Worm (Caenorhabditis elegans) whole organism, L2 larva: ENCODE results near the gene EGAP4.1.

Experiments
- C34F6.9 ChIP-seq: fragments of 150-350 bp; optimal IDR thresholded peaks from 2 replicates; lab custom pipeline; 2014; ENCODE audit warnings: missing biosample characterization, missing genetic modification characterization
- F13H6.1 ChIP-seq: sonication (generic microtip); optimal IDR thresholded peaks from 2 replicates; lab custom pipeline; 2016; ENCODE audit warnings: missing genetic modification characterization, missing compliant biosample characterization
- Y55F3AM.14 ChIP-seq: fragments of 200-800 bp; sonication (Bioruptor generic); optimal IDR thresholded peaks from 2 replicates; lab custom pipeline; 2018; ENCODE audit warnings: mild to moderate bottlenecking, missing genetic modification characterization, missing compliant biosample characterization
- ZK546.5 ChIP-seq: sonication (generic microtip); optimal IDR thresholded peaks from 2 replicates; lab custom pipeline; 2017; ENCODE audit warnings: missing biosample characterization, missing genetic modification characterization
- alr-1 ChIP-seq: fragments of 150-350 bp; optimal IDR thresholded peaks from 2 replicates; lab custom pipeline; 2014; ENCODE audit warnings: missing biosample characterization, missing genetic modification characterization
- aly-2 ChIP-seq: fragments of 150-350 bp; optimal IDR thresholded peaks from 2 replicates; lab custom pipeline; 2014; ENCODE audit warnings: missing biosample characterization, missing genetic modification characterization
- ama-1 ChIP-seq: fragments of 150-350 bp; optimal IDR thresholded peaks from 2 replicates; lab custom pipeline; 2018; ENCODE audit warnings: inconsistent platforms
- blmp-1 ChIP-seq: sonication (generic microtip); optimal IDR thresholded peaks from 2 replicates; lab custom pipeline; 2017; ENCODE audit warnings: missing genetic modification characterization, mild to moderate bottlenecking, missing compliant biosample characterization, antibody characterized with exemption, moderate library complexity; ENCODE audit not compliant: insufficient read depth
- ceh-16 ChIP-seq: fragments of 150-350 bp; optimal IDR thresholded peaks from 2 replicates; lab custom pipeline; 2014; ENCODE audit warnings: missing biosample characterization, missing genetic modification characterization
- ceh-82 ChIP-seq: fragments of 150-350 bp; optimal IDR thresholded peaks from 2 replicates; lab custom pipeline; 2014; ENCODE audit warnings: missing biosample characterization, missing genetic modification characterization
- crh-2 ChIP-seq: sonication (generic microtip); optimal IDR thresholded peaks from 2 replicates; lab custom pipeline; 2017; ENCODE audit warnings: missing biosample characterization, missing genetic modification characterization
- dmd-4 ChIP-seq: sonication (generic microtip); optimal IDR thresholded peaks from 2 replicates; lab custom pipeline; 2017; ENCODE audit warnings: missing biosample characterization, missing genetic modification characterization
- elt-3 ChIP-seq: sonication (generic microtip); optimal IDR thresholded peaks from 2 replicates; lab custom pipeline; 2017; ENCODE audit warnings: missing biosample characterization, missing genetic modification characterization
- fos-1 ChIP-seq: fragments of 150-350 bp; optimal IDR thresholded peaks from 2 replicates; lab custom pipeline; 2014; ENCODE audit warnings: missing biosample characterization, missing genetic modification characterization
- gmeb-1 ChIP-seq: fragments of 150-350 bp; optimal IDR thresholded peaks from 2 replicates; lab custom pipeline; 2014; ENCODE audit warnings: missing biosample characterization, missing genetic modification characterization
- lin-13 ChIP-seq: fragments of 150-350 bp; optimal IDR thresholded peaks from 2 replicates; lab custom pipeline; 2014; ENCODE audit warnings: missing biosample characterization, missing genetic modification reagents, missing genetic modification characterization
- lin-39 ChIP-seq: fragments of 150-350 bp; optimal IDR thresholded peaks from 2 replicates; lab custom pipeline; 2014; ENCODE audit warnings: missing biosample characterization, missing genetic modification reagents, missing genetic modification characterization
- lsy-2 ChIP-seq, 2 experiments: fragments of 150-350 bp in 1 of 2; sonication (generic microtip) in 1 of 2; optimal IDR thresholded peaks; 2 replicates each; lab custom pipeline; 2014 to 2017; ENCODE audit warnings: missing biosample characterization in 2 of 2, missing genetic modification characterization in 2 of 2
- nhr-10 ChIP-seq: sonication (generic microtip); optimal IDR thresholded peaks from 2 replicates; lab custom pipeline; 2017; ENCODE audit warnings: missing biosample characterization, missing genetic modification characterization
- nhr-11 ChIP-seq: fragments of 150-350 bp; optimal IDR thresholded peaks from 2 replicates; lab custom pipeline; 2014; ENCODE audit warnings: missing biosample characterization, missing genetic modification characterization
- nhr-12 ChIP-seq: fragments of 150-350 bp; optimal IDR thresholded peaks from 2 replicates; lab custom pipeline; 2014; ENCODE audit warnings: missing biosample characterization, missing genetic modification characterization
- nhr-129 ChIP-seq: fragments of 150-350 bp; optimal IDR thresholded peaks from 2 replicates; lab custom pipeline; 2014; ENCODE audit warnings: missing biosample characterization, missing genetic modification characterization
- nhr-23 ChIP-seq: fragments of 150-350 bp; optimal IDR thresholded peaks from 2 replicates; lab custom pipeline; 2014; ENCODE audit warnings: missing biosample characterization, missing genetic modification reagents, missing genetic modification characterization
- nhr-237 ChIP-seq: fragments of 150-350 bp; optimal IDR thresholded peaks from 2 replicates; lab custom pipeline; 2014; ENCODE audit warnings: missing biosample characterization, missing genetic modification characterization
- peb-1 ChIP-seq: fragments of 150-350 bp; optimal IDR thresholded peaks from 2 replicates; lab custom pipeline; 2014; ENCODE audit warnings: missing biosample characterization, missing genetic modification characterization
- sem-4 ChIP-seq: fragments of 150-350 bp; optimal IDR thresholded peaks from 2 replicates; lab custom pipeline; 2014; ENCODE audit warnings: missing biosample characterization, missing genetic modification reagents, missing genetic modification characterization
- sma-3 ChIP-seq: sonication (generic microtip); optimal IDR thresholded peaks from 2 replicates; lab custom pipeline; 2016; ENCODE audit warnings: missing genetic modification reagents, missing genetic modification characterization, missing compliant biosample characterization
- sma-9 ChIP-seq, 2 experiments: fragments of 150-350 bp in 1 of 2; sonication (generic microtip) in 1 of 2; optimal IDR thresholded peaks; 2 replicates each; lab custom pipeline; 2014 to 2016; ENCODE audit warnings: missing genetic modification characterization in 2 of 2, mild to moderate bottlenecking in 1 of 2, missing biosample characterization in 1 of 2, missing compliant biosample characterization in 1 of 2, missing genetic modification reagents in 1 of 2, moderate library complexity in 1 of 2
- snpc-4 ChIP-seq: fragments of 150-350 bp; optimal IDR thresholded peaks from 2 replicates; lab custom pipeline; 2014; ENCODE audit warnings: missing biosample characterization, missing genetic modification characterization
- unc-39 ChIP-seq: fragments of 150-350 bp; optimal IDR thresholded peaks from 2 replicates; lab custom pipeline; 2014; ENCODE audit warnings: missing biosample characterization, missing genetic modification characterization
- unc-55 ChIP-seq: fragments of 150-350 bp; sonication (generic microtip); optimal IDR thresholded peaks from 3 replicates; lab custom pipeline; 2014; ENCODE audit warnings: missing biosample characterization, missing genetic modification reagents, missing genetic modification characterization
- zag-1 ChIP-seq: fragments of 150-350 bp; optimal IDR thresholded peaks from 2 replicates; lab custom pipeline; 2014; ENCODE audit warnings: missing biosample characterization, missing genetic modification characterization
- ztf-1 ChIP-seq: fragments of 200-800 bp; sonication (Bioruptor generic); conservative IDR thresholded peaks from 2 replicates; pipeline ENCODE4 v1.3.6; 2022; ENCODE audit warnings: missing genetic modification characterization, missing compliant biosample characterization
- ztf-4 ChIP-seq: fragments of 150-350 bp; optimal IDR thresholded peaks from 2 replicates; lab custom pipeline; 2014; ENCODE audit warnings: missing biosample characterization, missing genetic modification characterization

EGAP4.1 gene

ce11 chrX:8723840-8724239 is 3.4 kb downstream of the EGAP4.1 start:
- TF ChIP-seq Y55F3AM.14 (no peak), ztf-4 (tag; lab: Kevin White, UChicago) (no peak), gmeb-1 (tag; lab: Kevin White, UChicago) (no peak), sma-9 (GFP tag; optimal IDR thresholded peaks at IDR 0.05; lab: Kevin White, UChicago) (peak; percentile 46), sma-9 (tag; optimal IDR thresholded peaks at IDR 0.05; lab: Kevin White, UChicago) (no peak), snpc-4 (tag; lab: Kevin White, UChicago) (peak; percentile 33), sma-3 (GFP tag; lab: Kevin White, UChicago) (no peak), lin-13 (GFP tag; lab: Kevin White, UChicago) (peak; percentile 6), nhr-129 (tag; lab: Kevin White, UChicago) (peak; percentile 59), sem-4 (peak; percentile 22), F13H6.1 (peak; percentile 83), lsy-2 (tag; optimal IDR thresholded peaks at IDR 0.05; lab: Kevin White, UChicago) (peak in 1 of 2 experiments; percentile 35)
- TF ChIP-seq, all 48 proteins: peak for 7

DNA sequence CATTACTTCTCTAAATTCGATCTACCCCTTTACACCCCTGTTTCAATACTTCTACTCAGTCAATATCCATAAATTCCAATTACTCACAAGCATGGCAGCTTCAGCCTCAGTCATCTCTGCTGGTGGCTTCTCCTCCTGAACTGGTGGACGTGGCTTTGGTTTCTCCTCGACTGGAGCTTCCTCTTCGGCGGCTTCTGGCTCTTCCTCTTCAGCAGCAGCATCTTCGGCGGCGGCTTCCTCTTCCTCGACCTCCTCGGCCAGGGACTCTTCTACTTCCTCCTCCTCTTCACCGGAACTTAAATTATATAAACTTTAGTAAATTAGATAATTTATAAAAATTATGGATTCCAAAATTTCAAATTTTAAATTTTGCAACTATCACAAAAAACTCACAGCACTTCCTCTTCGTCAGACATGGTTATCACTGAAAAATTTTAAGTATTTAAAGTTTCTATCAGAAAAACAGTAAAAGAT is 4.0 kb downstream of the EGAP4.1 start, which contains the start of gene tnt-2:
Gene tnt-2, minus strand, starts transcription at position 424 of the 474 bp plus-strand sequence.
- TF ChIP-seq nhr-12 (tag; lab: Kevin White, UChicago) (no peak), unc-39 (tag; lab: Kevin White, UChicago) (no peak), aly-2 (tag; lab: Kevin White, UChicago) (no peak), lin-39 (tag; lab: Kevin White, UChicago) (no peak), peb-1 (tag; lab: Kevin White, UChicago) (no peak), gmeb-1 (tag; lab: Kevin White, UChicago) (no peak)
- TF ChIP-seq, all 48 proteins: peak for 0

ce11 chrX:8721273-8721672 is 5.9 kb downstream of the EGAP4.1 start:
- TF ChIP-seq nhr-129 (tag; lab: Kevin White, UChicago) = peak; percentile 34
- no peak for TF ChIP-seq nhr-23
- TF ChIP-seq elt-3 = no peak
- peak; percentile 12 for TF ChIP-seq sma-9 (GFP tag; optimal IDR thresholded peaks at IDR 0.05; lab: Kevin White, UChicago)
- TF ChIP-seq sma-9 (tag; optimal IDR thresholded peaks at IDR 0.05; lab: Kevin White, UChicago) = no peak
- no peak for TF ChIP-seq peb-1 (tag; lab: Kevin White, UChicago)
- peak; percentile 37 for TF ChIP-seq F13H6.1
- TF ChIP-seq ztf-1 (GFP tag; lab: Robert Waterston, UW) = no peak
- no peak for TF ChIP-seq ZK546.5 (tag; lab: Kevin White, UChicago)
- TF ChIP-seq alr-1 (tag; lab: Kevin White, UChicago) = no peak
- TF ChIP-seq, all 48 proteins: peak for 3

DNA sequence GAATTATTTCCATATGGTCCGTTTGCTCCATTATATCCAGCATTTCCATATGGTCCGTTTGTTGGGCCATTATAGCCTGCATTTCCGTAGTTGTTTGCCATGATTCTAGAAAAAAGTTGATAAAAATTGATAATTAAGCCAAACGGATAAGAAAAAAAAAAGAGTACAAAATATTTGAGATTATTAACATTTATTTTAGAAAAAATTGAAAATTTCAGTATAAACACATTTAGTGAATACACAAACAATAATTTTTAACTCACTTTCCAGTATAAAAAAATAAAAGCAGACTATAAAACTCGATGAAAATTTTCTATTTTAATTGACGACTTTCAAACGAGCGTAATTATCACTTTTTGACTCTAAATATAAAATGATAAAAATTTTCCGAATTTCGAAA is 6.5 kb downstream of the EGAP4.1 start, which contains the start of gene F53A9.9:
Gene F53A9.9, minus strand, starts transcription at position 101 of the 400 bp plus-strand sequence.
- TF ChIP-seq aly-2 (tag; lab: Kevin White, UChicago) = no peak
- no peak for TF ChIP-seq ama-1 (lab: Kevin White, UChicago)
- no peak for TF ChIP-seq sma-3 (GFP tag; lab: Kevin White, UChicago)
- TF ChIP-seq lin-39 (tag; lab: Kevin White, UChicago) = no peak
- TF ChIP-seq gmeb-1 (tag; lab: Kevin White, UChicago) = no peak
- TF ChIP-seq dmd-4 (tag; lab: Kevin White, UChicago) = no peak
- TF ChIP-seq elt-3 = no peak
- no peak for TF ChIP-seq zag-1 (tag; lab: Kevin White, UChicago)
- no peak for TF ChIP-seq blmp-1 (tag; lab: Kevin White, UChicago)
- TF ChIP-seq C34F6.9 (tag; lab: Kevin White, UChicago) = no peak
- no peak for TF ChIP-seq nhr-129 (tag; lab: Kevin White, UChicago)
- no peak for TF ChIP-seq nhr-11
- TF ChIP-seq ceh-16 (tag; lab: Kevin White, UChicago) = no peak
- no peak for TF ChIP-seq ztf-4 (tag; lab: Kevin White, UChicago)
- no peak for TF ChIP-seq crh-2 (tag; lab: Kevin White, UChicago)
- no peak for TF ChIP-seq sma-9 (GFP tag; optimal IDR thresholded peaks at IDR 0.05; lab: Kevin White, UChicago)
- TF ChIP-seq sma-9 (tag; optimal IDR thresholded peaks at IDR 0.05; lab: Kevin White, UChicago) = no peak
- TF ChIP-seq ZK546.5 (tag; lab: Kevin White, UChicago) = no peak
- no peak for TF ChIP-seq nhr-10 (tag; lab: Kevin White, UChicago)
- no peak for TF ChIP-seq fos-1 (tag; lab: Kevin White, UChicago)
- TF ChIP-seq sem-4 = no peak
- TF ChIP-seq, all 48 proteins: peak for 0

DNA sequence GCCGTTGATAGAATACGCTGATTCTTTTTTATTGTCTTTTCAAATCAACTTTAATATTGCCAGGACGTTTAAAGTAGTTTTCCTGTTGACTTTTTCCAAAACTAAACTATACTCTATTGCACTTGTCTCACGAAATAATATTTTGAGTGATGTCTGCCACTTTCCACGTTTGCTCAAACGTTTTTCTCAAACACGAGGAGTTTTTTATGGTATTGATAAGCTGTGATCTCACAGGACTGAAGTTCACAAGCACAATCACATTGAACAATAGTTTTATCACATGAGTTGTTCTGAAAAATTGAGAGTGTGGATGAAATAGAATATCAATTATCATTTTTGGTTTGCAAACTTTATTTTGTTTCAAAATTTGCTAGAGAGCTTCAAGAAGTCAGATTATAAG is 7.3 kb downstream of the EGAP4.1 start:
- TF ChIP-seq lsy-2 (tag; optimal IDR thresholded peaks at IDR 0.05; lab: Kevin White, UChicago) (no peak), ceh-82 (tag; lab: Kevin White, UChicago) (no peak), alr-1 (tag; lab: Kevin White, UChicago) (no peak), F13H6.1 (peak; percentile 10), nhr-237 (tag; lab: Kevin White, UChicago) (no peak), unc-55 (GFP tag; lab: Kevin White, UChicago) (no peak), nhr-12 (tag; lab: Kevin White, UChicago) (no peak), peb-1 (tag; lab: Kevin White, UChicago) (no peak), aly-2 (tag; lab: Kevin White, UChicago) (no peak), sma-9 (GFP tag; optimal IDR thresholded peaks at IDR 0.05; lab: Kevin White, UChicago) (peak; percentile 12), sma-9 (tag; optimal IDR thresholded peaks at IDR 0.05; lab: Kevin White, UChicago) (no peak)
